Fruit fly (Drosophila melanogaster): Measurements from ENCODE around the gene pn.

The pn gene

dm6 chrX:2149478-2149877, 31.5 kb upstream of the pn start, which contains the start of gene bcn92 (continued):
- TF ChIP-seq pb (GFP tag; optimal IDR thresholded peaks at IDR 0.05) (no peak), Nf-YC (tag; optimal IDR thresholded peaks at IDR 0.05) (peak; percentile 37), CG5245 (GFP tag; optimal IDR thresholded peaks at IDR 0.05) (no peak), Opbp (GFP tag; IDR thresholded peaks at IDR 0.05; ENCODE audit: partially characterized antibody) (peak; percentile 94), Doc2 (GFP tag; IDR thresholded peaks at IDR 0.05) (no peak), CG11723 (GFP tag; optimal IDR thresholded peaks at IDR 0.05) (no peak), nom (GFP tag; optimal IDR thresholded peaks at IDR 0.05) (no peak), CG8290 (GFP tag; optimal IDR thresholded peaks at IDR 0.05) (peak; percentile 37), CG8290 (tag; optimal IDR thresholded peaks at IDR 0.05) (peak in 1 of 2 experiments; percentile 56), Aef1 (GFP tag; IDR thresholded peaks at IDR 0.05) (no peak), sens-2 (GFP tag; IDR thresholded peaks at IDR 0.05) (no peak), CG1792 (GFP tag; optimal IDR thresholded peaks at IDR 0.05) (peak; percentile 43), dati (GFP tag; IDR thresholded peaks at IDR 0.05) (no peak), sr (GFP tag; IDR thresholded peaks at IDR 0.05) (no peak), CG12071 (GFP tag; optimal IDR thresholded peaks at IDR 0.05) (no peak), pho (GFP tag; optimal IDR thresholded peaks at IDR 0.05) (peak; percentile 35), CG17829 (tag; optimal IDR thresholded peaks at IDR 0.05) (peak; percentile 61), CG2116 (GFP tag; optimal IDR thresholded peaks at IDR 0.05) (peak; percentile 34), h (optimal IDR thresholded peaks at IDR 0.05) (no peak), Dp (GFP tag; optimal IDR thresholded peaks at IDR 0.05) (peak; percentile 10), Stat92E (GFP tag; optimal IDR thresholded peaks at IDR 0.05) (no peak), z (GFP tag; IDR thresholded peaks at IDR 0.05) (no peak), wor (GFP tag; IDR thresholded peaks at IDR 0.05) (no peak), CG6175 (GFP tag; IDR thresholded peaks at IDR 0.05) (no peak), Bdp1 (GFP tag; optimal IDR thresholded peaks at IDR 0.05) (no peak), Mes4 (GFP tag; optimal IDR thresholded peaks at IDR 0.05) (no peak), B-H1 (GFP tag; IDR thresholded peaks at IDR 0.05) (no peak), HLH54F (GFP tag; optimal IDR thresholded peaks at IDR 0.05) (peak; percentile 41), cas (GFP tag; IDR thresholded peaks at IDR 0.05) (0 out of 2 replicates have a peak, but pooled peaks have one; percentile 23), peb (GFP tag; IDR thresholded peaks at IDR 0.05) (0 out of 2 replicates have a peak, but pooled peaks have one; percentile 24), Hand (GFP tag; optimal IDR thresholded peaks at IDR 0.05) (no peak), CG13624 (GFP tag; optimal IDR thresholded peaks at IDR 0.05) (peak; percentile 58), maf-S (GFP tag; optimal IDR thresholded peaks at IDR 0.05) (peak; percentile 49), tup (GFP tag; optimal IDR thresholded peaks at IDR 0.05) (peak; percentile 3), CG12155 (GFP tag; optimal IDR thresholded peaks at IDR 0.05) (peak; percentile 18), stc (GFP tag; IDR thresholded peaks at IDR 0.05) (0 out of 2 replicates have a peak, but pooled peaks have one; percentile 9), CG17568 (GFP tag; optimal IDR thresholded peaks at IDR 0.05) (no peak), eve (GFP tag; optimal IDR thresholded peaks at IDR 0.05) (no peak), run (tag; optimal IDR thresholded peaks at IDR 0.05) (no peak), mld (GFP tag; IDR thresholded peaks at IDR 0.05; ENCODE audit: partially characterized antibody) (peak; percentile 86; the same call in 2 of the 3 replicates), CG10979 (tag; optimal IDR thresholded peaks at IDR 0.05) (peak; percentile 7), CG3163 (GFP tag; optimal IDR thresholded peaks at IDR 0.05) (no peak), CG6813 (GFP tag; optimal IDR thresholded peaks at IDR 0.05) (no peak), TFAM (GFP tag; optimal IDR thresholded peaks at IDR 0.05) (no peak), BEAF-32 (GFP tag; optimal IDR thresholded peaks at IDR 0.05) (peak; percentile 90), HLH3B (GFP tag; IDR thresholded peaks at IDR 0.05) (peak; percentile 20; the same call in 1 of the 2 replicates), p53 (GFP tag; optimal IDR thresholded peaks at IDR 0.05) (no peak), HHEX (GFP tag; optimal IDR thresholded peaks at IDR 0.05) (no peak), dysf (GFP tag; IDR thresholded peaks at IDR 0.05) (no peak), tin (GFP tag; optimal IDR thresholded peaks at IDR 0.05) (peak; percentile 52), CG8388 (GFP tag; optimal IDR thresholded peaks at IDR 0.05) (peak; percentile 15), Optix (GFP tag; IDR thresholded peaks at IDR 0.05) (0 out of 3 replicates have a peak, but pooled peaks have one; percentile 12)
